Fruit fly (Drosophila melanogaster) whole organism, prepupa: ENCODE data around the gene CG32107.

Source experiments
- CG10631 ChIP-seq: fragments of 200-800 bp; sonication (Bioruptor generic); optimal IDR thresholded peaks from 2 replicates; lab custom pipeline; 2016; ENCODE audit warnings: missing biosample characterization, missing genetic modification characterization
- CG11902 ChIP-seq: fragments of 200-800 bp; sonication (Bioruptor generic); optimal IDR thresholded peaks from 3 replicates; lab custom pipeline; 2016; ENCODE audit warnings: missing biosample characterization, missing genetic modification characterization
- CG6163 ChIP-seq: fragments of 200-800 bp; sonication (Bioruptor generic); IDR thresholded peaks from 3 replicates; pipeline ENCODE4 v1.3.6; 2022; ENCODE audit warnings: missing biosample characterization, missing genetic modification characterization
- Ets21C ChIP-seq: fragments of 200-800 bp; sonication (Bioruptor generic); optimal IDR thresholded peaks from 3 replicates; lab custom pipeline; 2016; ENCODE audit warnings: missing biosample characterization, missing genetic modification characterization
- Met ChIP-seq: fragments of 200-800 bp; sonication (Bioruptor generic); optimal IDR thresholded peaks from 3 replicates; lab custom pipeline; 2016; ENCODE audit warnings: missing biosample characterization, missing genetic modification characterization
- Sox102F ChIP-seq: fragments of 200-800 bp; sonication (Bioruptor generic); optimal IDR thresholded peaks from 2 replicates; lab custom pipeline; 2016; ENCODE audit warnings: missing biosample characterization, mild to moderate bottlenecking, missing genetic modification characterization
- dsx ChIP-seq: fragments of 200-800 bp; optimal IDR thresholded peaks from 3 replicates; lab custom pipeline; 2019; ENCODE audit warnings: missing biosample characterization, mild to moderate bottlenecking, missing genetic modification characterization, moderate library complexity; ENCODE audit not compliant: poor library complexity, severe bottlenecking
- fd59A ChIP-seq: fragments of 200-800 bp; sonication (Bioruptor generic); optimal IDR thresholded peaks from 2 replicates; lab custom pipeline; 2017; ENCODE audit warnings: missing biosample characterization, mild to moderate bottlenecking, missing genetic modification characterization, missing genetic modification reagents
- salr ChIP-seq, 2 experiments: fragments of 200-800 bp; sonication (Bioruptor generic); optimal IDR thresholded peaks; 3 replicates each; lab custom pipeline; 2016 to 2018; ENCODE audit warnings: missing biosample characterization in 2 of 2, missing genetic modification characterization in 2 of 2, mild to moderate bottlenecking in 1 of 2
- ss ChIP-seq, 2 experiments: fragments of 200-800 bp; sonication (Bioruptor generic); optimal IDR thresholded peaks; 2 replicates in 1 of 2; 3 replicates in 1 of 2; lab custom pipeline; 2017 to 2018; ENCODE audit warnings: mild to moderate bottlenecking in 2 of 2, missing biosample characterization in 2 of 2, missing genetic modification characterization in 2 of 2, moderate library complexity in 1 of 2
- svp ChIP-seq: fragments of 200-800 bp; sonication (Bioruptor generic); peaks from one replicate; lab custom pipeline; 2016; ENCODE audit warnings: missing biosample characterization, missing genetic modification characterization
- topi ChIP-seq: fragments of 200-800 bp; sonication (Bioruptor generic); optimal IDR thresholded peaks from 3 replicates; lab custom pipeline; 2016; ENCODE audit warnings: missing biosample characterization, missing genetic modification characterization
- vri ChIP-seq: fragments of 200-800 bp; sonication (Bioruptor generic); optimal IDR thresholded peaks from 3 replicates; lab custom pipeline; 2016; ENCODE audit warnings: missing biosample characterization, mild to moderate bottlenecking, missing genetic modification characterization

- peak; percentile 61 for TF ChIP-seq fd59A (GFP tag; lab: Kevin White, UChicago)
- peak; percentile 35 for TF ChIP-seq Ets21C (GFP tag; lab: Kevin White, UChicago)
- peak; percentile 73 for TF ChIP-seq topi (GFP tag; lab: Kevin White, UChicago)
- peak; percentile 32 to 70 for TF ChIP-seq salr (GFP tag; optimal IDR thresholded peaks at IDR 0.05; lab: Kevin White, UChicago)
- TF ChIP-seq ss (GFP tag; optimal IDR thresholded peaks at IDR 0.05; lab: Kevin White, UChicago): no peak
- peak; percentile 59 for TF ChIP-seq Met (GFP tag; lab: Kevin White, UChicago)
- TF ChIP-seq svp: peak; percentile 86
- peak; percentile 40 for TF ChIP-seq CG11902
- peak; percentile 71 for TF ChIP-seq CG10631 (GFP tag; lab: Kevin White, UChicago)
- no peak for TF ChIP-seq dsx (GFP tag; lab: Kevin White, UChicago)
- peak; percentile 62 for TF ChIP-seq Sox102F (GFP tag; lab: Kevin White, UChicago)
- peak; percentile 33 for TF ChIP-seq vri (GFP tag; lab: Kevin White, UChicago)
- TF ChIP-seq CG6163 (GFP tag; lab: Robert Waterston, UW): no peak
Observed at dm6 chr3L:12831290-12831952, 29.7 kb downstream of the CG32107 start.
